Fruit fly (Drosophila melanogaster): ENCODE measurements around the gene att-ORFB.

Gene att-ORFB

dm6 chr3R:20549017-20549854, 5.0 kb downstream of the att-ORFB start (continued):
- TF ChIP-seq CG11762 (GFP tag; optimal IDR thresholded peaks at IDR 0.05; ENCODE audit: insufficient read depth) (no peak), salr (GFP tag; optimal IDR thresholded peaks at IDR 0.05) (no peak), Sox14 (GFP tag; optimal IDR thresholded peaks at IDR 0.05) (peak; percentile 36), CG15336 (GFP tag; IDR thresholded peaks at IDR 0.05) (no peak), achi (GFP tag; optimal IDR thresholded peaks at IDR 0.05) (no peak), svp (GFP tag) (peak; percentile 77), Blimp-1 (GFP tag; optimal IDR thresholded peaks at IDR 0.05) (no peak), dac (GFP tag; optimal IDR thresholded peaks at IDR 0.05) (no peak), CG7368 (GFP tag; optimal IDR thresholded peaks at IDR 0.05) (no peak), Eip75B (GFP tag; optimal IDR thresholded peaks at IDR 0.05) (no peak), CG16779 (tag; optimal IDR thresholded peaks at IDR 0.05) (no peak), CG8319 (GFP tag; optimal IDR thresholded peaks at IDR 0.05) (no peak), fd59A (GFP tag; optimal IDR thresholded peaks at IDR 0.05) (no peak), Sox102F (GFP tag; optimal IDR thresholded peaks at IDR 0.05) (no peak), CG8119 (GFP tag; IDR thresholded peaks at IDR 0.05) (no peak), CG6163 (GFP tag; IDR thresholded peaks at IDR 0.05) (peak; percentile 45; the same call in 2 of the 3 replicates), fd85E (GFP tag; optimal IDR thresholded peaks at IDR 0.05) (no peak)

- TF ChIP-seq CG9139 (GFP tag; optimal IDR thresholded peaks at IDR 0.05) (no peak), fkh (GFP tag; optimal IDR thresholded peaks at IDR 0.05) (peak; percentile 69), CG16779 (tag; optimal IDR thresholded peaks at IDR 0.05) (no peak), svp (GFP tag) (peak; percentile 88)
These were observed 5.9 kb downstream of the att-ORFB start for dm6 chr3R:20548255-20548654.

- peak; percentile 46 to 70 for TF ChIP-seq ss (GFP tag; optimal IDR thresholded peaks at IDR 0.05)
- 0 out of 3 replicates have a peak, but pooled peaks have one; percentile 23 for TF ChIP-seq CG8119 (GFP tag; IDR thresholded peaks at IDR 0.05)
- peak; percentile 58; the same call in 2 of the 3 replicates for TF ChIP-seq CG6163 (GFP tag; IDR thresholded peaks at IDR 0.05)
- TF ChIP-seq Blimp-1 (GFP tag; optimal IDR thresholded peaks at IDR 0.05), result no peak
- TF ChIP-seq CG1621 (tag; optimal IDR thresholded peaks at IDR 0.05), result peak; percentile 11
- peak; percentile 12 for TF ChIP-seq spab (GFP tag; optimal IDR thresholded peaks at IDR 0.05)
- TF ChIP-seq net (GFP tag; optimal IDR thresholded peaks at IDR 0.05), result no peak
- TF ChIP-seq fd85E (GFP tag; optimal IDR thresholded peaks at IDR 0.05), result no peak
- peak; percentile 49; the same call in 1 of the 3 replicates for TF ChIP-seq eg (GFP tag; IDR thresholded peaks at IDR 0.05)
- TF ChIP-seq CG16779 (tag; optimal IDR thresholded peaks at IDR 0.05), result peak; percentile 17
- TF ChIP-seq achi (GFP tag; optimal IDR thresholded peaks at IDR 0.05), result no peak
- TF ChIP-seq Eip93F (GFP tag; optimal IDR thresholded peaks at IDR 0.05), result no peak
- TF ChIP-seq CG15336 (GFP tag; IDR thresholded peaks at IDR 0.05), result 0 out of 2 replicates have a peak, but pooled peaks have one; percentile 13
- peak; percentile 37 for TF ChIP-seq CG6808 (GFP tag; optimal IDR thresholded peaks at IDR 0.05)
- TF ChIP-seq CG7368 (GFP tag; optimal IDR thresholded peaks at IDR 0.05), result no peak
- peak; percentile 20 for TF ChIP-seq Sox14 (GFP tag; optimal IDR thresholded peaks at IDR 0.05)
- TF ChIP-seq dsx (GFP tag; optimal IDR thresholded peaks at IDR 0.05; ENCODE audit: poor library complexity, severe bottlenecking), result peak; percentile 5
These were observed 6.4 kb downstream of the att-ORFB start for dm6 chr3R:20547758-20548157.

dm6 chr3R:20546662-20547620, 7.3 kb downstream of the att-ORFB start:
- TF ChIP-seq Hr39 (GFP tag; optimal IDR thresholded peaks at IDR 0.05) (peak; percentile 1), CG15336 (GFP tag; IDR thresholded peaks at IDR 0.05) (peak; percentile 49), fd85E (GFP tag; optimal IDR thresholded peaks at IDR 0.05) (no peak), Met (GFP tag; optimal IDR thresholded peaks at IDR 0.05) (peak; percentile 30), salr (GFP tag; optimal IDR thresholded peaks at IDR 0.05) (no peak), achi (GFP tag; optimal IDR thresholded peaks at IDR 0.05) (peak; percentile 18), fkh (GFP tag; optimal IDR thresholded peaks at IDR 0.05) (peak; percentile 18), esn (GFP tag; optimal IDR thresholded peaks at IDR 0.05) (no peak), CG10669 (GFP tag; optimal IDR thresholded peaks at IDR 0.05) (peak; percentile 26), CG11902 (GFP tag; optimal IDR thresholded peaks at IDR 0.05) (no peak), CG6163 (GFP tag; IDR thresholded peaks at IDR 0.05) (peak; percentile 19; the same call in 1 of the 3 replicates), Eip93F (GFP tag; optimal IDR thresholded peaks at IDR 0.05) (no peak), cyc (GFP tag; optimal IDR thresholded peaks at IDR 0.05) (no peak), Lpt (GFP tag; optimal IDR thresholded peaks at IDR 0.05) (no peak), vri (GFP tag; optimal IDR thresholded peaks at IDR 0.05) (peak; percentile 59), Smox (GFP tag; optimal IDR thresholded peaks at IDR 0.05) (no peak), Eip78C (GFP tag) (peak; percentile 70), OdsH (GFP tag; optimal IDR thresholded peaks at IDR 0.05) (peak; percentile 49), Hr4 (GFP tag; optimal IDR thresholded peaks at IDR 0.05) (peak; percentile 37), Sox102F (GFP tag; optimal IDR thresholded peaks at IDR 0.05) (no peak), svp (GFP tag) (peak; percentile 31)

Data from whole organism, prepupa.